Fruit fly (Drosophila melanogaster): ENCODE measurements around the gene CG5157.

CG5157 gene

dm6 chr3L:16137779-16138178 lies at the start of gene CG5157:
Gene CG5157 (minus strand): TSS chr3L:16137879.
- no peak for TF ChIP-seq CG8478 (optimal IDR thresholded peaks at IDR 0.05)
- TF ChIP-seq CTCF (optimal IDR thresholded peaks at IDR 0.05): no peak

dm6 chr3L:16183493-16183892 lies 45.8 kb upstream of the CG5157 start:
- TF ChIP-seq CG8478 (optimal IDR thresholded peaks at IDR 0.05): no peak
- no peak for TF ChIP-seq CTCF (optimal IDR thresholded peaks at IDR 0.05)

- TF ChIP-seq CTCF (optimal IDR thresholded peaks at IDR 0.05) (no peak), CG8478 (optimal IDR thresholded peaks at IDR 0.05) (no peak)
These were observed 45.2 kb upstream of the CG5157 start for dm6 chr3L:16182633-16183462.

dm6 chr3L:16181330-16181830 lies 43.7 kb upstream of the CG5157 start:
- TF ChIP-seq CG8478 (optimal IDR thresholded peaks at IDR 0.05) (no peak), CTCF (optimal IDR thresholded peaks at IDR 0.05) (no peak)

dm6 chr3L:16178433-16178832 lies 40.8 kb upstream of the CG5157 start:
- TF ChIP-seq CG8478 (optimal IDR thresholded peaks at IDR 0.05): no peak
- TF ChIP-seq CTCF (optimal IDR thresholded peaks at IDR 0.05): no peak

- TF ChIP-seq CG8478 (optimal IDR thresholded peaks at IDR 0.05): no peak
These were observed 40.1 kb upstream of the CG5157 start for dm6 chr3L:16177751-16178150.

dm6 chr3L:16177309-16177708 lies 39.6 kb upstream of the CG5157 start:
- TF ChIP-seq CG8478 (optimal IDR thresholded peaks at IDR 0.05): no peak
- TF ChIP-seq CTCF (optimal IDR thresholded peaks at IDR 0.05): no peak

dm6 chr3L:16176492-16176891 lies 38.8 kb upstream of the CG5157 start:
- TF ChIP-seq CTCF (optimal IDR thresholded peaks at IDR 0.05) (no peak), CG8478 (optimal IDR thresholded peaks at IDR 0.05) (no peak)

dm6 chr3L:16175628-16176263 lies 38.1 kb upstream of the CG5157 start:
- no peak for TF ChIP-seq CTCF (optimal IDR thresholded peaks at IDR 0.05)
- TF ChIP-seq CG8478 (optimal IDR thresholded peaks at IDR 0.05): no peak

dm6 chr3L:16174778-16175177 lies 37.1 kb upstream of the CG5157 start:
- TF ChIP-seq CTCF (optimal IDR thresholded peaks at IDR 0.05) (no peak), CG8478 (optimal IDR thresholded peaks at IDR 0.05) (no peak)

dm6 chr3L:16173818-16174601 lies 36.3 kb upstream of the CG5157 start:
- TF ChIP-seq CTCF (optimal IDR thresholded peaks at IDR 0.05) (no peak), CG8478 (optimal IDR thresholded peaks at IDR 0.05) (no peak)

- TF ChIP-seq CTCF (optimal IDR thresholded peaks at IDR 0.05) (no peak), CG8478 (optimal IDR thresholded peaks at IDR 0.05) (no peak)
These were observed 35.2 kb upstream of the CG5157 start for dm6 chr3L:16172809-16173276.

dm6 chr3L:16172381-16172780 lies 34.7 kb upstream of the CG5157 start:
- no peak for TF ChIP-seq CTCF (optimal IDR thresholded peaks at IDR 0.05)
- no peak for TF ChIP-seq CG8478 (optimal IDR thresholded peaks at IDR 0.05)

- TF ChIP-seq CG8478 (optimal IDR thresholded peaks at IDR 0.05) (no peak), CTCF (optimal IDR thresholded peaks at IDR 0.05) (no peak)
These were observed 33.6 kb upstream of the CG5157 start, which contains the start of gene CG33795 for dm6 chr3L:16171280-16171679. Gene CG33795 (minus strand): TSS chr3L:16171380.

- TF ChIP-seq CG8478 (optimal IDR thresholded peaks at IDR 0.05) (no peak), CTCF (optimal IDR thresholded peaks at IDR 0.05) (no peak)
These were observed 32.3 kb upstream of the CG5157 start, which contains the start of gene CG33796 for dm6 chr3L:16170006-16170405. Gene CG33796 (minus strand): TSS chr3L:16170106.

All from S2 (cell line).